Worm (Caenorhabditis elegans) whole organism, L4 larva: ENCODE results near the gene mib-1.

Source experiments
- F10B5.3 ChIP-seq: sonication (generic microtip); optimal IDR thresholded peaks from 2 replicates; lab custom pipeline; 2016; ENCODE audit warnings: mild to moderate bottlenecking, missing genetic modification characterization, missing compliant biosample characterization
- F26F4.8 ChIP-seq: fragments of 200-800 bp; sonication (Bioruptor generic); conservative IDR thresholded peaks from 2 replicates; pipeline ENCODE4 v1.3.6; 2022; ENCODE audit warnings: missing genetic modification characterization, missing compliant biosample characterization
- R02D3.7 ChIP-seq: fragments of 150-350 bp; sonication (generic microtip); optimal IDR thresholded peaks from 3 replicates; lab custom pipeline; 2014; ENCODE audit warnings: missing biosample characterization, missing genetic modification characterization
- T20F7.1 ChIP-seq: fragments of 200-800 bp; sonication (Bioruptor generic); optimal IDR thresholded peaks from 2 replicates; lab custom pipeline; 2018; ENCODE audit warnings: mild to moderate bottlenecking, missing genetic modification characterization, missing compliant biosample characterization
- Y5F2A.4 ChIP-seq: fragments of 200-800 bp; sonication (Bioruptor generic); optimal IDR thresholded peaks from 2 replicates; lab custom pipeline; 2018; ENCODE audit warnings: mild to moderate bottlenecking, missing genetic modification characterization, missing compliant biosample characterization
- ZK337.2 ChIP-seq: fragments of 200-800 bp; sonication (Bioruptor generic); IDR thresholded peaks from 2 replicates; pipeline ENCODE4 v1.3.6; 2022; ENCODE audit warnings: missing genetic modification reagents, missing genetic modification characterization, missing compliant biosample characterization
- aha-1 ChIP-seq: fragments of 150-350 bp; peaks from one replicate; lab custom pipeline; 2014; ENCODE audit warnings: missing biosample characterization, missing genetic modification characterization
- aly-2 ChIP-seq: sonication (generic microtip); optimal IDR thresholded peaks from 2 replicates; lab custom pipeline; 2018; ENCODE audit warnings: missing biosample characterization, missing genetic modification characterization
- ceh-20 ChIP-seq: fragments of 200-800 bp; sonication (Bioruptor generic); IDR thresholded peaks from 2 replicates; pipeline ENCODE4 v1.3.6; 2022; ENCODE audit warnings: missing genetic modification reagents, missing genetic modification characterization, missing compliant biosample characterization
- ceh-28 ChIP-seq: fragments of 150-350 bp; optimal IDR thresholded peaks from 2 replicates; lab custom pipeline; 2014; ENCODE audit warnings: missing biosample characterization, missing genetic modification reagents, missing genetic modification characterization
- ceh-62 ChIP-seq: sonication (generic microtip); optimal IDR thresholded peaks from 2 replicates; lab custom pipeline; 2017; ENCODE audit warnings: missing biosample characterization, missing genetic modification characterization
- ceh-82 ChIP-seq: sonication (generic microtip); optimal IDR thresholded peaks from 2 replicates; lab custom pipeline; 2017; ENCODE audit warnings: missing biosample characterization, missing genetic modification characterization
- ces-1 ChIP-seq: fragments of 150-350 bp; sonication (generic microtip); optimal IDR thresholded peaks from 4 replicates; lab custom pipeline; 2014; ENCODE audit warnings: missing biosample characterization, missing genetic modification reagents, missing genetic modification characterization
- ctbp-1 ChIP-seq: fragments of 200-800 bp; sonication (Bioruptor generic); IDR thresholded peaks from 2 replicates; pipeline ENCODE4 v1.3.6; 2022; ENCODE audit warnings: missing genetic modification reagents, missing genetic modification characterization, missing compliant biosample characterization
- daf-12 ChIP-seq: fragments of 150-350 bp; optimal IDR thresholded peaks from 2 replicates; lab custom pipeline; 2014; ENCODE audit warnings: missing biosample characterization, missing genetic modification reagents, missing genetic modification characterization
- daf-16 ChIP-seq, 3 experiments: sonication (generic microtip); optimal IDR thresholded peaks; 2 replicates each; lab custom pipeline; 2016 to 2017; ENCODE audit warnings: missing genetic modification characterization in 3 of 3, missing genetic modification reagents in 3 of 3, mild to moderate bottlenecking in 2 of 3, missing compliant biosample characterization in 2 of 3, missing biosample characterization in 1 of 3, moderate library complexity in 1 of 3
- dmd-6 ChIP-seq: fragments of 200-800 bp; sonication (Bioruptor generic); IDR thresholded peaks from 2 replicates; pipeline ENCODE4 v1.3.6; 2022; ENCODE audit warnings: missing genetic modification reagents, missing genetic modification characterization, missing compliant biosample characterization
- dmd-8 ChIP-seq: fragments of 200-800 bp; sonication (Bioruptor generic); IDR thresholded peaks from 2 replicates; pipeline ENCODE4 v1.3.6; 2022; ENCODE audit warnings: missing genetic modification characterization, missing compliant biosample characterization
- dpl-1 ChIP-seq: fragments of 150-350 bp; optimal IDR thresholded peaks from 2 replicates; lab custom pipeline; 2014; ENCODE audit warnings: missing biosample characterization, missing genetic modification reagents, missing genetic modification characterization
- dve-1 ChIP-seq: sonication (generic microtip); optimal IDR thresholded peaks from 2 replicates; lab custom pipeline; 2017; ENCODE audit warnings: antibody characterized with exemption, mild to moderate bottlenecking, missing genetic modification characterization, missing compliant biosample characterization; ENCODE audit not compliant: insufficient read depth
- hif-1 ChIP-seq, 2 experiments: sonication (generic microtip); optimal IDR thresholded peaks; 2 replicates each; lab custom pipeline; 2016 to 2017; ENCODE audit warnings: missing compliant biosample characterization in 2 of 2, missing genetic modification characterization in 2 of 2, missing genetic modification reagents in 2 of 2, missing genotype in 2 of 2, mild to moderate bottlenecking in 1 of 2
- hlh-30 ChIP-seq: sonication (generic microtip); optimal IDR thresholded peaks from 2 replicates; lab custom pipeline; 2017; ENCODE audit warnings: antibody characterized with exemption, mild to moderate bottlenecking, missing genetic modification characterization, missing compliant biosample characterization; ENCODE audit not compliant: insufficient read depth
- hmg-1.1 ChIP-seq: fragments of 200-800 bp; sonication (Bioruptor generic); IDR thresholded peaks from 2 replicates; pipeline ENCODE4 v1.3.6; 2022; ENCODE audit warnings: missing genetic modification reagents, missing genetic modification characterization, missing compliant biosample characterization
- jun-1 ChIP-seq: fragments of 150-350 bp; optimal IDR thresholded peaks from 2 replicates; lab custom pipeline; 2014; ENCODE audit warnings: missing biosample characterization, missing genetic modification reagents, missing genetic modification characterization
- lim-7 ChIP-seq: fragments of 200-800 bp; sonication (Bioruptor generic); IDR thresholded peaks from 2 replicates; pipeline ENCODE4 v1.3.6; 2022; ENCODE audit warnings: missing genetic modification characterization, missing compliant biosample characterization
- lin-38 ChIP-seq: fragments of 200-800 bp; sonication (Bioruptor generic); IDR thresholded peaks from 2 replicates; pipeline ENCODE4 v1.3.6; 2022; ENCODE audit warnings: missing genetic modification reagents, missing genetic modification characterization, missing compliant biosample characterization
- mdl-1 ChIP-seq, 2 experiments: fragments of 150-350 bp in 1 of 2; sonication (generic microtip) in 1 of 2; optimal IDR thresholded peaks; 2 replicates each; lab custom pipeline; 2014 to 2017; ENCODE audit warnings: missing biosample characterization in 2 of 2, missing genetic modification characterization in 2 of 2
- mxl-3 ChIP-seq: fragments of 200-800 bp; sonication (Bioruptor generic); optimal IDR thresholded peaks from 2 replicates; lab custom pipeline; 2018; ENCODE audit warnings: mild to moderate bottlenecking, missing genetic modification characterization, missing compliant biosample characterization
- nhr-102 ChIP-seq: sonication (generic microtip); optimal IDR thresholded peaks from 2 replicates; lab custom pipeline; 2016; ENCODE audit warnings: mild to moderate bottlenecking, missing genetic modification characterization, moderate library complexity, missing compliant biosample characterization
- nhr-25 ChIP-seq: sonication (generic microtip); optimal IDR thresholded peaks from 2 replicates; lab custom pipeline; 2017; ENCODE audit warnings: missing genetic modification characterization, mild to moderate bottlenecking, missing compliant biosample characterization, antibody characterized with exemption, moderate library complexity, borderline replicate concordance; ENCODE audit not compliant: insufficient read depth
- nhr-28 ChIP-seq: fragments of 150-350 bp; optimal IDR thresholded peaks from 2 replicates; lab custom pipeline; 2014; ENCODE audit warnings: missing biosample characterization, missing genetic modification characterization
- nhr-48 ChIP-seq: sonication (generic microtip); optimal IDR thresholded peaks from 2 replicates; lab custom pipeline; 2016; ENCODE audit warnings: mild to moderate bottlenecking, missing genetic modification characterization, missing compliant biosample characterization
- nhr-6 ChIP-seq: fragments of 150-350 bp; optimal IDR thresholded peaks from 2 replicates; lab custom pipeline; 2014; ENCODE audit warnings: missing biosample characterization, missing genetic modification characterization
- nhr-76 ChIP-seq: fragments of 150-350 bp; optimal IDR thresholded peaks from 2 replicates; lab custom pipeline; 2014; ENCODE audit warnings: missing biosample characterization, missing genetic modification characterization
- nhr-77 ChIP-seq: fragments of 150-350 bp; optimal IDR thresholded peaks from 2 replicates; lab custom pipeline; 2014; ENCODE audit warnings: missing biosample characterization, missing genetic modification characterization
- pqm-1 ChIP-seq: sonication (generic microtip); optimal IDR thresholded peaks from 2 replicates; lab custom pipeline; 2017; ENCODE audit warnings: missing biosample characterization, missing genetic modification characterization
- rbr-2 ChIP-seq: sonication (generic microtip); optimal IDR thresholded peaks from 2 replicates; lab custom pipeline; 2016; ENCODE audit warnings: missing genotype, missing genetic modification characterization, missing compliant biosample characterization
- set-16 ChIP-seq: fragments of 200-800 bp; sonication (Bioruptor generic); IDR thresholded peaks from 2 replicates; pipeline ENCODE4 v1.3.6; 2022; ENCODE audit warnings: missing genetic modification reagents, missing genetic modification characterization, missing compliant biosample characterization
- snpc-4 ChIP-seq: fragments of 150-350 bp; optimal IDR thresholded peaks from 2 replicates; lab custom pipeline; 2014; ENCODE audit warnings: missing biosample characterization, missing genetic modification characterization
- spr-1 ChIP-seq: sonication (generic microtip); optimal IDR thresholded peaks from 2 replicates; lab custom pipeline; 2016; ENCODE audit warnings: mild to moderate bottlenecking, missing genetic modification characterization, missing compliant biosample characterization
- spr-3 ChIP-seq: fragments of 200-800 bp; sonication (Bioruptor generic); optimal IDR thresholded peaks from 2 replicates; lab custom pipeline; 2018; ENCODE audit warnings: mild to moderate bottlenecking, missing genetic modification characterization, missing compliant biosample characterization
- tra-1 ChIP-seq: fragments of 200-800 bp; sonication (Bioruptor generic); IDR thresholded peaks from 2 replicates; pipeline ENCODE4 v1.3.6; 2022; ENCODE audit warnings: missing genetic modification reagents, missing genetic modification characterization, missing compliant biosample characterization
- unc-39 ChIP-seq: sonication (generic microtip); optimal IDR thresholded peaks from 2 replicates; lab custom pipeline; 2017; ENCODE audit warnings: missing biosample characterization, missing genetic modification characterization
- unc-62 ChIP-seq, 3 experiments: fragments of 150-350 bp in 1 of 3; sonication (generic microtip); optimal IDR thresholded peaks in 2 of 3; peaks in 1 of 3; 1 replicate in 1 of 3; 2 replicates in 2 of 3; lab custom pipeline; 2014 to 2017; ENCODE audit warnings: missing biosample characterization in 3 of 3, missing genetic modification characterization in 3 of 3, missing genetic modification reagents in 3 of 3, missing genotype in 1 of 3
- zip-11 ChIP-seq: fragments of 200-800 bp; sonication (Bioruptor generic); IDR thresholded peaks from 2 replicates; pipeline ENCODE4 v1.3.6; 2022; ENCODE audit warnings: missing genetic modification characterization, missing compliant biosample characterization
- ztf-11 ChIP-seq: fragments of 150-350 bp; optimal IDR thresholded peaks from 2 replicates; lab custom pipeline; 2014; ENCODE audit warnings: missing biosample characterization, missing genetic modification characterization
- ztf-7 ChIP-seq: fragments of 150-350 bp; optimal IDR thresholded peaks from 2 replicates; lab custom pipeline; 2014; ENCODE audit warnings: missing biosample characterization, missing genetic modification characterization

Gene mib-1

ce11 chrIII:11243421-11243820, 47.1 kb downstream of the mib-1 start (continued):
- TF ChIP-seq unc-62 (GFP tag; optimal IDR thresholded peaks at IDR 0.05 in 1 of 2; lab: Kevin White, UChicago) (peak in 1 of 2 experiments; percentile 99), unc-62 (tag; optimal IDR thresholded peaks at IDR 0.05; lab: Kevin White, UChicago) (no peak), dpl-1 (GFP tag; lab: Kevin White, UChicago) (peak; percentile 42), R02D3.7 (tag; lab: Kevin White, UChicago) (no peak), rbr-2 (tag; lab: Kevin White, UChicago) (peak; percentile 46), hif-1 (tag; optimal IDR thresholded peaks at IDR 0.05; lab: Kevin White, UChicago) (peak in 1 of 2 experiments; percentile 49), daf-16 (GFP tag; optimal IDR thresholded peaks at IDR 0.05; lab: Kevin White, UChicago) (no peak), daf-16 (tag; optimal IDR thresholded peaks at IDR 0.05; lab: Kevin White, UChicago) (peak; percentile 74), daf-12 (tag; lab: Kevin White, UChicago) (no peak), unc-39 (no peak), lim-7 (GFP tag; lab: Robert Waterston, UW) (no peak), mxl-3 (peak; percentile 57), pqm-1 (tag; lab: Kevin White, UChicago) (peak; percentile 35), hlh-30 (tag; lab: Kevin White, UChicago) (peak; percentile 87), nhr-48 (tag; lab: Kevin White, UChicago) (peak; percentile 50), lin-38 (GFP tag; lab: Robert Waterston, UW) (peak; percentile 50), ceh-82 (no peak), hmg-1.1 (GFP tag; lab: Robert Waterston, UW) (peak; percentile 69), aly-2 (tag; lab: Kevin White, UChicago) (no peak), ceh-20 (GFP tag; lab: Robert Waterston, UW) (peak; percentile 68; the same call in 1 of the 2 replicates), ztf-11 (tag; lab: Kevin White, UChicago) (no peak), Y5F2A.4 (GFP tag; lab: Kevin White, UChicago) (no peak), dve-1 (tag; lab: Kevin White, UChicago) (peak; percentile 94), mdl-1 (tag; optimal IDR thresholded peaks at IDR 0.05; lab: Kevin White, UChicago) (peak in 1 of 2 experiments; percentile 80), tra-1 (0 out of 2 replicates have a peak, but pooled peaks have one; percentile 47), ceh-62 (tag; lab: Kevin White, UChicago) (no peak), F26F4.8 (GFP tag; lab: Robert Waterston, UW) (no peak), T20F7.1 (GFP tag; lab: Kevin White, UChicago) (no peak), nhr-28 (tag; lab: Kevin White, UChicago) (peak; percentile 88), nhr-25 (tag; lab: Kevin White, UChicago) (peak; percentile 43), ces-1 (GFP tag; lab: Kevin White, UChicago) (no peak), nhr-6 (tag; lab: Kevin White, UChicago) (peak; percentile 71), ZK337.2 (GFP tag; lab: Robert Waterston, UW) (no peak), aha-1 (tag; lab: Kevin White, UChicago) (peak; percentile 16), spr-3 (GFP tag; lab: Kevin White, UChicago) (no peak), nhr-102 (tag; lab: Kevin White, UChicago) (no peak), nhr-76 (tag; lab: Kevin White, UChicago) (no peak), F10B5.3 (no peak), zip-11 (no peak), dmd-8 (GFP tag; lab: Robert Waterston, UW) (no peak), ztf-7 (tag; lab: Kevin White, UChicago) (peak; percentile 6), jun-1 (tag; lab: Kevin White, UChicago) (no peak), ceh-28 (tag; lab: Kevin White, UChicago) (peak; percentile 69), snpc-4 (tag; lab: Kevin White, UChicago) (no peak), nhr-77 (tag; lab: Kevin White, UChicago) (peak; percentile 59), ctbp-1 (GFP tag; lab: Robert Waterston, UW) (no peak), spr-1 (tag; lab: Kevin White, UChicago) (peak; percentile 57), set-16 (no peak), dmd-6 (GFP tag; lab: Robert Waterston, UW) (peak; percentile 82)
